Fruit fly (Drosophila melanogaster): ENCODE data around the gene phr6-4.

DNA sequence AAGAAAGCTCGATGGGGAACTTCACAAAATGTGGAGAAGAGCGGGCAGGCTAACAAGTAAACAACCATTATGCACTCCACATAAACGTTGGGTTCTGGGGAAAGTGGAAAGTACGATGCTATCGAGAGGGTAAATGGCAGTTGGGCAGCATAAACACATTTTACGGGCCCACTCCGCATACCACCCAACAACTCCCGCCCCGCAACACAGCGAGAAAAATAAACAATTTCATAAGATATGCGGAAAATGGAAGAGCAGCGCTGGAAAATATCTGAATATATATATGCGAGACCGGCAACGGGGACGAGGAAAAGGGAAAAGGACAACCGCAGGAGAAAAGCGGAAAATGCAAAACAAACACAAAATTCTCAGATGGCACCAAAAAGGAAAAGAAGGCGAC, 44.3 kb downstream of the phr6-4 start:
- no peak for TF ChIP-seq kay (GFP tag; ENCODE audit: borderline replicate concordance)
- no peak for TF ChIP-seq ovo (GFP tag; optimal IDR thresholded peaks at IDR 0.05)
- TF ChIP-seq tj (GFP tag; optimal IDR thresholded peaks at IDR 0.05): no peak
- no peak for TF ChIP-seq CG14711 (tag; optimal IDR thresholded peaks at IDR 0.05)
- no peak for TF ChIP-seq CG12768 (GFP tag; optimal IDR thresholded peaks at IDR 0.05)
- TF ChIP-seq CG33017 (tag; optimal IDR thresholded peaks at IDR 0.05): no peak
- TF ChIP-seq cnc (optimal IDR thresholded peaks at IDR 0.05): no peak
- no peak for TF ChIP-seq CG1620 (GFP tag; optimal IDR thresholded peaks at IDR 0.05)
- no peak for TF ChIP-seq CG7101 (tag; optimal IDR thresholded peaks at IDR 0.05)
- no peak for TF ChIP-seq bab1 (GFP tag; optimal IDR thresholded peaks at IDR 0.05)
- no peak for TF ChIP-seq CG5204 (GFP tag; optimal IDR thresholded peaks at IDR 0.05)
- TF ChIP-seq CG7045 (GFP tag; optimal IDR thresholded peaks at IDR 0.05): no peak
- no peak for TF ChIP-seq Clk (GFP tag; optimal IDR thresholded peaks at IDR 0.05)

Measured in whole organism, adult.